Worm (Caenorhabditis elegans) whole organism, L1 larva: ENCODE results near the gene eco-1.

ENCODE experiments used
- C16A3.4 ChIP-seq: fragments of 150-350 bp; optimal IDR thresholded peaks from 2 replicates; lab custom pipeline; 2014; ENCODE audit warnings: missing biosample characterization, missing genetic modification characterization
- C34B4.2 ChIP-seq: sonication (generic microtip); optimal IDR thresholded peaks from 2 replicates; lab custom pipeline; 2017; ENCODE audit warnings: mild to moderate bottlenecking, missing genetic modification characterization, missing compliant biosample characterization
- F16B12.6 ChIP-seq: fragments of 150-350 bp; optimal IDR thresholded peaks from 2 replicates; lab custom pipeline; 2014; ENCODE audit warnings: missing biosample characterization, missing genetic modification characterization
- Y116A8C.19 ChIP-seq: sonication (generic microtip); optimal IDR thresholded peaks from 2 replicates; lab custom pipeline; 2016; ENCODE audit warnings: missing compliant biosample characterization, missing genetic modification characterization, borderline replicate concordance
- aly-2 ChIP-seq: fragments of 150-350 bp; optimal IDR thresholded peaks from 2 replicates; lab custom pipeline; 2014; ENCODE audit warnings: missing biosample characterization, missing genetic modification characterization
- ceh-63 ChIP-seq: fragments of 200-800 bp; sonication (Bioruptor generic); optimal IDR thresholded peaks from 2 replicates; lab custom pipeline; 2018; ENCODE audit warnings: mild to moderate bottlenecking, missing genetic modification characterization, missing compliant biosample characterization
- ceh-8 ChIP-seq: fragments of 200-800 bp; sonication (Bioruptor generic); optimal IDR thresholded peaks from 2 replicates; lab custom pipeline; 2018; ENCODE audit warnings: mild to moderate bottlenecking, missing genetic modification characterization, moderate library complexity, missing compliant biosample characterization
- ces-1 ChIP-seq: fragments of 150-350 bp; optimal IDR thresholded peaks from 2 replicates; lab custom pipeline; 2014; ENCODE audit warnings: missing biosample characterization, missing genetic modification reagents, missing genetic modification characterization
- dsc-1 ChIP-seq: sonication (generic microtip); optimal IDR thresholded peaks from 2 replicates; lab custom pipeline; 2016; ENCODE audit warnings: mild to moderate bottlenecking, missing genetic modification characterization, missing compliant biosample characterization
- efl-1 ChIP-seq, 4 experiments: fragments of 150-350 bp; optimal IDR thresholded peaks in 3 of 4; peaks in 1 of 4; 1 replicate in 1 of 4; 2 replicates in 3 of 4; lab custom pipeline; 2014; ENCODE audit warnings: missing biosample characterization in 2 of 4, missing genetic modification characterization in 2 of 4, missing genetic modification reagents in 2 of 4
- efl-3 ChIP-seq: fragments of 200-800 bp; sonication (Bioruptor generic); optimal IDR thresholded peaks from 2 replicates; lab custom pipeline; 2018; ENCODE audit warnings: mild to moderate bottlenecking, missing genetic modification characterization, missing compliant biosample characterization
- egl-27 ChIP-seq, 2 experiments: fragments of 150-350 bp in 1 of 2; sonication (generic microtip); optimal IDR thresholded peaks; 3 replicates each; lab custom pipeline; 2017 to 2018; ENCODE audit warnings: missing biosample characterization in 2 of 2, missing genetic modification characterization in 2 of 2, missing genetic modification reagents in 2 of 2
- fkh-10 ChIP-seq: sonication (generic microtip); optimal IDR thresholded peaks from 2 replicates; lab custom pipeline; 2017; ENCODE audit warnings: missing biosample characterization, missing genetic modification reagents, missing genetic modification characterization
- fkh-4 ChIP-seq: sonication (generic microtip); optimal IDR thresholded peaks from 2 replicates; lab custom pipeline; 2016; ENCODE audit warnings: missing compliant biosample characterization, missing genetic modification characterization, borderline replicate concordance
- fos-1 ChIP-seq: fragments of 150-350 bp; optimal IDR thresholded peaks from 2 replicates; lab custom pipeline; 2014; ENCODE audit warnings: missing biosample characterization, missing genetic modification characterization
- irx-1 ChIP-seq: sonication (generic microtip); optimal IDR thresholded peaks from 2 replicates; lab custom pipeline; 2016; ENCODE audit warnings: missing genetic modification characterization, missing compliant biosample characterization
- isw-1 ChIP-seq: fragments of 200-800 bp; sonication (Bioruptor generic); IDR thresholded peaks from 2 replicates; pipeline ENCODE4 v1.3.6; 2022; ENCODE audit warnings: missing genetic modification characterization, missing compliant biosample characterization
- jun-1 ChIP-seq: fragments of 150-350 bp; optimal IDR thresholded peaks from 2 replicates; lab custom pipeline; 2014; ENCODE audit warnings: missing biosample characterization, missing genetic modification reagents, missing genetic modification characterization
- lin-13 ChIP-seq: fragments of 150-350 bp; optimal IDR thresholded peaks from 2 replicates; lab custom pipeline; 2014; ENCODE audit warnings: missing biosample characterization, missing genetic modification reagents, missing genetic modification characterization
- lin-14 ChIP-seq: fragments of 200-800 bp; sonication (Bioruptor generic); optimal IDR thresholded peaks from 2 replicates; lab custom pipeline; 2018; ENCODE audit warnings: mild to moderate bottlenecking, missing genetic modification characterization, moderate library complexity, missing compliant biosample characterization
- lin-35 ChIP-seq, 2 experiments: fragments of 150-350 bp; optimal IDR thresholded peaks; 2 replicates each; lab custom pipeline; 2014; ENCODE audit warnings: missing biosample characterization in 2 of 2, missing genetic modification characterization in 2 of 2, missing genetic modification reagents in 2 of 2
- lsy-2 ChIP-seq, 2 experiments: fragments of 150-350 bp; optimal IDR thresholded peaks; 2 replicates each; lab custom pipeline; 2014; ENCODE audit warnings: missing biosample characterization in 2 of 2, missing genetic modification characterization in 2 of 2
- mab-9 ChIP-seq: fragments of 200-800 bp; sonication (Bioruptor generic); IDR thresholded peaks from 2 replicates; pipeline ENCODE4 v1.3.6; 2022; ENCODE audit warnings: missing genetic modification reagents, missing genetic modification characterization, missing compliant biosample characterization
- mdl-1 ChIP-seq, 2 experiments: fragments of 150-350 bp; optimal IDR thresholded peaks; 2 replicates each; lab custom pipeline; 2014 to 2017; ENCODE audit warnings: missing biosample characterization in 2 of 2, missing genetic modification characterization in 2 of 2, inconsistent platforms in 1 of 2
- mep-1 ChIP-seq: fragments of 150-350 bp; optimal IDR thresholded peaks from 2 replicates; lab custom pipeline; 2014; ENCODE audit warnings: missing biosample characterization, missing genetic modification characterization
- nhr-12 ChIP-seq: sonication (generic microtip); optimal IDR thresholded peaks from 2 replicates; lab custom pipeline; 2017; ENCODE audit warnings: missing biosample characterization, missing genetic modification characterization
- nhr-20 ChIP-seq: sonication (generic microtip); optimal IDR thresholded peaks from 2 replicates; lab custom pipeline; 2016; ENCODE audit warnings: mild to moderate bottlenecking, missing genetic modification characterization, missing compliant biosample characterization
- nhr-237 ChIP-seq: fragments of 150-350 bp; optimal IDR thresholded peaks from 2 replicates; lab custom pipeline; 2014; ENCODE audit warnings: missing biosample characterization, missing genetic modification characterization
- nhr-28 ChIP-seq: fragments of 150-350 bp; optimal IDR thresholded peaks from 2 replicates; lab custom pipeline; 2014; ENCODE audit warnings: missing biosample characterization, missing genetic modification characterization
- nhr-47 ChIP-seq: sonication (generic microtip); optimal IDR thresholded peaks from 2 replicates; lab custom pipeline; 2016; ENCODE audit warnings: mild to moderate bottlenecking, missing genetic modification characterization, moderate library complexity, missing compliant biosample characterization
- nhr-76 ChIP-seq: sonication (generic microtip); optimal IDR thresholded peaks from 2 replicates; lab custom pipeline; 2017; ENCODE audit warnings: missing biosample characterization, missing genetic modification characterization
- nhr-84 ChIP-seq: sonication (generic microtip); optimal IDR thresholded peaks from 2 replicates; lab custom pipeline; 2017; ENCODE audit warnings: missing biosample characterization, missing genetic modification characterization
- nhr-85 ChIP-seq: sonication (generic microtip); peaks from one replicate; lab custom pipeline; 2016; ENCODE audit warnings: missing genetic modification characterization, inconsistent platforms, missing compliant biosample characterization
- nhr-90 ChIP-seq: sonication (generic microtip); optimal IDR thresholded peaks from 2 replicates; lab custom pipeline; 2016; ENCODE audit warnings: mild to moderate bottlenecking, missing genetic modification characterization, missing compliant biosample characterization; ENCODE audit not compliant: poor library complexity
- pqm-1 ChIP-seq: sonication (generic microtip); optimal IDR thresholded peaks from 3 replicates; lab custom pipeline; 2017; ENCODE audit warnings: missing biosample characterization, missing genetic modification characterization
- rnt-1 ChIP-seq: sonication (generic microtip); optimal IDR thresholded peaks from 2 replicates; lab custom pipeline; 2016; ENCODE audit warnings: mild to moderate bottlenecking, missing genetic modification characterization, moderate library complexity, missing compliant biosample characterization
- skn-1 ChIP-seq: fragments of 150-350 bp; optimal IDR thresholded peaks from 2 replicates; lab custom pipeline; 2014; ENCODE audit warnings: missing biosample characterization, missing genetic modification characterization
- snpc-4 ChIP-seq: fragments of 150-350 bp; optimal IDR thresholded peaks from 2 replicates; lab custom pipeline; 2014; ENCODE audit warnings: missing biosample characterization, missing genetic modification characterization
- snu-23 ChIP-seq: sonication (generic microtip); optimal IDR thresholded peaks from 2 replicates; lab custom pipeline; 2016; ENCODE audit warnings: missing genetic modification characterization, missing compliant biosample characterization
- sox-4 ChIP-seq: sonication (generic microtip); optimal IDR thresholded peaks from 2 replicates; lab custom pipeline; 2016; ENCODE audit warnings: missing genetic modification characterization, missing compliant biosample characterization
- sptf-1 ChIP-seq: fragments of 150-350 bp; optimal IDR thresholded peaks from 2 replicates; lab custom pipeline; 2014; ENCODE audit warnings: missing biosample characterization, missing genetic modification characterization
- swsn-7 ChIP-seq: sonication (generic microtip); optimal IDR thresholded peaks from 2 replicates; lab custom pipeline; 2016; ENCODE audit warnings: missing genetic modification characterization, missing compliant biosample characterization
- tbx-2 ChIP-seq: sonication (generic microtip); optimal IDR thresholded peaks from 2 replicates; lab custom pipeline; 2016; ENCODE audit warnings: missing genetic modification characterization, missing compliant biosample characterization
- tlp-1 ChIP-seq: fragments of 150-350 bp; optimal IDR thresholded peaks from 2 replicates; lab custom pipeline; 2014; ENCODE audit warnings: missing biosample characterization, missing genetic modification characterization
- unc-30 ChIP-seq: sonication (generic microtip); optimal IDR thresholded peaks from 2 replicates; lab custom pipeline; 2017; ENCODE audit warnings: missing biosample characterization, missing genetic modification characterization
- unc-98 ChIP-seq: fragments of 200-800 bp; sonication (Bioruptor generic); IDR thresholded peaks from 2 replicates; pipeline ENCODE4 v1.3.6; 2022; ENCODE audit warnings: missing genetic modification characterization, missing compliant biosample characterization
- vab-15 ChIP-seq: sonication (generic microtip); optimal IDR thresholded peaks from 2 replicates; lab custom pipeline; 2017; ENCODE audit warnings: missing genotype, mild to moderate bottlenecking, missing genetic modification characterization, missing compliant biosample characterization
- xbp-1 ChIP-seq: sonication (generic microtip); optimal IDR thresholded peaks from 2 replicates; lab custom pipeline; 2016; ENCODE audit warnings: missing genetic modification characterization, missing compliant biosample characterization
- ztf-4 ChIP-seq: fragments of 150-350 bp; optimal IDR thresholded peaks from 2 replicates; lab custom pipeline; 2014; ENCODE audit warnings: missing biosample characterization, missing genetic modification characterization

Gene eco-1

ce11 chrIII:7375434-7375833 is 16.5 kb upstream of the eco-1 start (continued):
- TF ChIP-seq vab-15 (tag; lab: Kevin White, UChicago) (peak; percentile 73), irx-1 (tag; lab: Kevin White, UChicago) (no peak), snpc-4 (no peak), F16B12.6 (tag; lab: Kevin White, UChicago) (no peak), C16A3.4 (tag; lab: Kevin White, UChicago) (peak; percentile 12), Y116A8C.19 (tag; lab: Kevin White, UChicago) (no peak), efl-1 (optimal IDR thresholded peaks at IDR 0.05; lab: Kevin White, UChicago) (no peak), efl-1 (GFP tag; optimal IDR thresholded peaks at IDR 0.05 in 1 of 2; lab: Kevin White, UChicago) (no peak), nhr-90 (tag; lab: Kevin White, UChicago) (peak; percentile 39), efl-3 (GFP tag; lab: Kevin White, UChicago) (no peak), fkh-10 (GFP tag; lab: Kevin White, UChicago) (no peak), fos-1 (no peak)
- TF ChIP-seq, all 84 proteins: peak for 19

ce11 chrIII:7374681-7375271 is 15.9 kb upstream of the eco-1 start, which contains the start of gene mml-1:
Gene mml-1, minus strand, starts transcription at chrIII:7374731.
- TF ChIP-seq lin-14 (GFP tag; lab: Kevin White, UChicago) (peak; percentile 56), swsn-7 (tag; lab: Kevin White, UChicago) (no peak), xbp-1 (tag; lab: Kevin White, UChicago) (no peak), irx-1 (tag; lab: Kevin White, UChicago) (no peak), skn-1 (tag; lab: Kevin White, UChicago) (no peak), nhr-20 (tag; lab: Kevin White, UChicago) (peak; percentile 11), F16B12.6 (tag; lab: Kevin White, UChicago) (no peak), C16A3.4 (tag; lab: Kevin White, UChicago) (no peak), fkh-10 (GFP tag; lab: Kevin White, UChicago) (no peak), egl-27 (tag; optimal IDR thresholded peaks at IDR 0.05; lab: Kevin White, UChicago) (no peak), snu-23 (peak; percentile 22), Y116A8C.19 (tag; lab: Kevin White, UChicago) (no peak), ceh-63 (GFP tag; lab: Kevin White, UChicago) (no peak), nhr-76 (tag; lab: Kevin White, UChicago) (no peak), snpc-4 (no peak), vab-15 (tag; lab: Kevin White, UChicago) (no peak), nhr-12 (tag; lab: Kevin White, UChicago) (no peak), aly-2 (tag; lab: Kevin White, UChicago) (no peak), mdl-1 (tag; optimal IDR thresholded peaks at IDR 0.05; lab: Kevin White, UChicago) (peak in 1 of 2 experiments; percentile 21), fos-1 (no peak), nhr-47 (tag; lab: Kevin White, UChicago) (no peak), nhr-84 (no peak), nhr-90 (tag; lab: Kevin White, UChicago) (no peak), mab-9 (GFP tag; lab: Robert Waterston, UW) (no peak), lin-35 (GFP tag; optimal IDR thresholded peaks at IDR 0.05; lab: Kevin White, UChicago) (peak; percentile 8 to 42), rnt-1 (tag; lab: Kevin White, UChicago) (peak; percentile 33), lsy-2 (tag; optimal IDR thresholded peaks at IDR 0.05; lab: Kevin White, UChicago) (peak; percentile 13 to 36), unc-98 (no peak), mep-1 (tag; lab: Kevin White, UChicago) (peak; percentile 23), fkh-4 (tag; lab: Kevin White, UChicago) (no peak), tbx-2 (no peak), unc-30 (tag; lab: Kevin White, UChicago) (no peak), sptf-1 (tag; lab: Kevin White, UChicago) (no peak), sox-4 (tag; lab: Kevin White, UChicago) (no peak), efl-3 (GFP tag; lab: Kevin White, UChicago) (no peak), C34B4.2 (tag; lab: Kevin White, UChicago) (no peak), nhr-237 (tag; lab: Kevin White, UChicago) (no peak), ces-1 (GFP tag; lab: Kevin White, UChicago) (no peak), lin-13 (GFP tag; lab: Kevin White, UChicago) (peak; percentile 14), nhr-28 (no peak), pqm-1 (tag; lab: Kevin White, UChicago) (no peak), ztf-4 (tag; lab: Kevin White, UChicago) (no peak), isw-1 (GFP tag; lab: Robert Waterston, UW) (no peak), jun-1 (tag; lab: Kevin White, UChicago) (no peak), nhr-85 (tag; lab: Kevin White, UChicago) (no peak), ceh-8 (GFP tag; lab: Kevin White, UChicago) (no peak), dsc-1 (tag; lab: Kevin White, UChicago) (no peak), tlp-1 (tag; lab: Kevin White, UChicago) (no peak)
